Worm (Caenorhabditis elegans): Measurements from ENCODE around the gene ZK154.4.
A peak's percentile ranks its signal among the peaks of the same experiment; 100 is the strongest.

ZK154.4 gene

ce11 chrX:7794306-7794743 lies 12.1 kb upstream of the ZK154.4 start (continued):
- no peak for TF ChIP-seq F37D6.2 (tag; optimal IDR thresholded peaks at IDR 0.05)
- TF ChIP-seq unc-39 (tag; optimal IDR thresholded peaks at IDR 0.05) = no peak
- no peak for TF ChIP-seq lin-13 (GFP tag; optimal IDR thresholded peaks at IDR 0.05)
- peak; percentile 45 for TF ChIP-seq rbr-2 (tag; optimal IDR thresholded peaks at IDR 0.05)
- TF ChIP-seq D1046.2 (GFP tag; IDR thresholded peaks at IDR 0.05) = no peak
- peak; percentile 4 for TF ChIP-seq unc-130 (GFP tag; optimal IDR thresholded peaks at IDR 0.05)
- TF ChIP-seq Y75B8A.6 (GFP tag; IDR thresholded peaks at IDR 0.05) = no peak
- no peak for TF ChIP-seq egl-27 (tag; optimal IDR thresholded peaks at IDR 0.05)
- peak; percentile 36; the same call in 1 of the 2 replicates for TF ChIP-seq daf-19 (GFP tag; conservative IDR thresholded peaks at IDR 0.05)
- TF ChIP-seq lin-39 (tag; optimal IDR thresholded peaks at IDR 0.05) = no peak
- TF ChIP-seq ceh-82 (tag; optimal IDR thresholded peaks at IDR 0.05) = no peak
- TF ChIP-seq Y48G9A.11 (GFP tag; IDR thresholded peaks at IDR 0.05) = peak; percentile 73; the same call in 1 of the 2 replicates
- TF ChIP-seq ZK337.2 (GFP tag; IDR thresholded peaks at IDR 0.05) = 0 out of 2 replicates have a peak, but pooled peaks have one; percentile 41
- no peak for TF ChIP-seq ces-1 (GFP tag; optimal IDR thresholded peaks at IDR 0.05)
- TF ChIP-seq nhr-42 (GFP tag; IDR thresholded peaks at IDR 0.05) = peak; percentile 43; the same call in 1 of the 2 replicates
- no peak for TF ChIP-seq attf-4 (tag; optimal IDR thresholded peaks at IDR 0.05)
- no peak for TF ChIP-seq pqm-1 (tag; optimal IDR thresholded peaks at IDR 0.05)
- no peak for TF ChIP-seq tra-1 (GFP tag; IDR thresholded peaks at IDR 0.05)
- TF ChIP-seq nhr-77 (tag; optimal IDR thresholded peaks at IDR 0.05) = peak; percentile 41
- peak; percentile 47 to 81 for TF ChIP-seq daf-16 (GFP tag; optimal IDR thresholded peaks at IDR 0.05)
- TF ChIP-seq daf-16 (tag; optimal IDR thresholded peaks at IDR 0.05) = peak; percentile 55
- peak; percentile 75 for TF ChIP-seq nhr-102 (tag; optimal IDR thresholded peaks at IDR 0.05)
- TF ChIP-seq F26F4.8 (GFP tag; conservative IDR thresholded peaks at IDR 0.05) = peak; percentile 65; the same call in 1 of the 2 replicates
- no peak for TF ChIP-seq ztf-11 (tag; optimal IDR thresholded peaks at IDR 0.05)

- TF ChIP-seq daf-16 (GFP tag; optimal IDR thresholded peaks at IDR 0.05) = no peak
- TF ChIP-seq daf-16 (tag; optimal IDR thresholded peaks at IDR 0.05) = peak; percentile 32
- TF ChIP-seq nhr-48 (tag; optimal IDR thresholded peaks at IDR 0.05) = no peak
- no peak for TF ChIP-seq nhr-77 (tag; optimal IDR thresholded peaks at IDR 0.05)
- TF ChIP-seq dve-1 (tag; optimal IDR thresholded peaks at IDR 0.05; ENCODE audit: insufficient read depth) = peak; percentile 13
- no peak for TF ChIP-seq attf-4 (tag; optimal IDR thresholded peaks at IDR 0.05)
- TF ChIP-seq aha-1 (tag) = peak; percentile 66
- TF ChIP-seq mes-2 (tag; optimal IDR thresholded peaks at IDR 0.05; ENCODE audit: poor library complexity, severe bottlenecking) = peak; percentile 54
- peak; percentile 79 for TF ChIP-seq hlh-30 (tag; optimal IDR thresholded peaks at IDR 0.05; ENCODE audit: insufficient read depth)
- no peak for TF ChIP-seq dmd-8 (GFP tag; IDR thresholded peaks at IDR 0.05)
- peak; percentile 82 for TF ChIP-seq ceh-28 (tag; optimal IDR thresholded peaks at IDR 0.05)
- TF ChIP-seq jun-1 (tag; optimal IDR thresholded peaks at IDR 0.05) = no peak
- TF ChIP-seq madf-5 (GFP tag; IDR thresholded peaks at IDR 0.05) = 0 out of 4 replicates have a peak, but pooled peaks of 1 of the 2 experiments have one; percentile 18
- TF ChIP-seq lir-3 (tag; optimal IDR thresholded peaks at IDR 0.05) = no peak
- peak; percentile 80 to 86 for TF ChIP-seq mdl-1 (tag; optimal IDR thresholded peaks at IDR 0.05)
- TF ChIP-seq unc-62 (GFP tag; optimal IDR thresholded peaks at IDR 0.05 in 1 of 2) = peak in 1 of 2 experiments; percentile 54
- TF ChIP-seq unc-62 (tag; optimal IDR thresholded peaks at IDR 0.05) = no peak
- TF ChIP-seq rbr-2 (tag; optimal IDR thresholded peaks at IDR 0.05) = peak; percentile 8
- no peak for TF ChIP-seq duxl-1 (tag; optimal IDR thresholded peaks at IDR 0.05; ENCODE audit: poor library complexity)
- TF ChIP-seq php-3 (GFP tag; IDR thresholded peaks at IDR 0.05) = no peak
- peak in 1 of 2 experiments; percentile 39 for TF ChIP-seq lsy-2 (tag; optimal IDR thresholded peaks at IDR 0.05)
These were observed 11.3 kb upstream of the ZK154.4 start, which contains the start of gene ZK154.6 for ce11 chrX:7793377-7794041. Gene ZK154.6 (minus strand): TSS chrX:7793563.

Data from whole organism, L4 larva.